Worm (Caenorhabditis elegans) whole organism, L1 larva: ENCODE measurements around the gene dhs-24.

ENCODE experiments used
- C04F5.9 ChIP-seq: sonication (generic microtip); optimal IDR thresholded peaks from 2 replicates; lab custom pipeline; 2016; ENCODE audit warnings: missing genetic modification characterization, missing compliant biosample characterization
- C34B4.2 ChIP-seq: sonication (generic microtip); optimal IDR thresholded peaks from 2 replicates; lab custom pipeline; 2017; ENCODE audit warnings: mild to moderate bottlenecking, missing genetic modification characterization, missing compliant biosample characterization
- aly-2 ChIP-seq: fragments of 150-350 bp; optimal IDR thresholded peaks from 2 replicates; lab custom pipeline; 2014; ENCODE audit warnings: missing biosample characterization, missing genetic modification characterization
- blmp-1 ChIP-seq: fragments of 150-350 bp; optimal IDR thresholded peaks from 2 replicates; lab custom pipeline; 2014; ENCODE audit warnings: missing biosample characterization, missing genetic modification characterization
- ceh-63 ChIP-seq: fragments of 200-800 bp; sonication (Bioruptor generic); optimal IDR thresholded peaks from 2 replicates; lab custom pipeline; 2018; ENCODE audit warnings: mild to moderate bottlenecking, missing genetic modification characterization, missing compliant biosample characterization
- ceh-88 ChIP-seq: fragments of 200-800 bp; sonication (Bioruptor generic); IDR thresholded peaks from 2 replicates; pipeline ENCODE4 v1.3.6; 2022; ENCODE audit warnings: missing genetic modification characterization, missing compliant biosample characterization
- ceh-90 ChIP-seq: sonication (generic microtip); optimal IDR thresholded peaks from 2 replicates; lab custom pipeline; 2016; ENCODE audit warnings: missing genetic modification characterization, missing compliant biosample characterization
- ces-1 ChIP-seq: fragments of 150-350 bp; optimal IDR thresholded peaks from 2 replicates; lab custom pipeline; 2014; ENCODE audit warnings: missing biosample characterization, missing genetic modification reagents, missing genetic modification characterization
- efl-3 ChIP-seq: fragments of 200-800 bp; sonication (Bioruptor generic); optimal IDR thresholded peaks from 2 replicates; lab custom pipeline; 2018; ENCODE audit warnings: mild to moderate bottlenecking, missing genetic modification characterization, missing compliant biosample characterization
- egl-13 ChIP-seq: sonication (generic microtip); optimal IDR thresholded peaks from 2 replicates; lab custom pipeline; 2016; ENCODE audit warnings: missing genotype, missing genetic modification reagents, missing genetic modification characterization, missing compliant biosample characterization
- egl-27 ChIP-seq, 2 experiments: fragments of 150-350 bp in 1 of 2; sonication (generic microtip); optimal IDR thresholded peaks; 3 replicates each; lab custom pipeline; 2017 to 2018; ENCODE audit warnings: missing biosample characterization in 2 of 2, missing genetic modification characterization in 2 of 2, missing genetic modification reagents in 2 of 2
- ets-5 ChIP-seq: fragments of 200-800 bp; sonication (Bioruptor generic); IDR thresholded peaks from 2 replicates; pipeline ENCODE4 v1.3.6; 2022; ENCODE audit warnings: missing genetic modification characterization, missing compliant biosample characterization
- fkh-10 ChIP-seq: sonication (generic microtip); optimal IDR thresholded peaks from 2 replicates; lab custom pipeline; 2017; ENCODE audit warnings: missing biosample characterization, missing genetic modification reagents, missing genetic modification characterization
- fkh-8 ChIP-seq: sonication (generic microtip); optimal IDR thresholded peaks from 2 replicates; lab custom pipeline; 2016; ENCODE audit warnings: mild to moderate bottlenecking, missing genetic modification characterization, missing compliant biosample characterization
- fos-1 ChIP-seq: fragments of 150-350 bp; optimal IDR thresholded peaks from 2 replicates; lab custom pipeline; 2014; ENCODE audit warnings: missing biosample characterization, missing genetic modification characterization
- grh-1 ChIP-seq: fragments of 200-800 bp; sonication (Bioruptor generic); IDR thresholded peaks from 2 replicates; pipeline ENCODE4 v1.3.6; 2022; ENCODE audit warnings: missing genetic modification reagents, missing genetic modification characterization, missing compliant biosample characterization
- hlh-4 ChIP-seq: sonication (generic microtip); optimal IDR thresholded peaks from 2 replicates; lab custom pipeline; 2016; ENCODE audit warnings: mild to moderate bottlenecking, missing genetic modification characterization, missing compliant biosample characterization
- irx-1 ChIP-seq: sonication (generic microtip); optimal IDR thresholded peaks from 2 replicates; lab custom pipeline; 2016; ENCODE audit warnings: missing genetic modification characterization, missing compliant biosample characterization
- lin-14 ChIP-seq: fragments of 200-800 bp; sonication (Bioruptor generic); optimal IDR thresholded peaks from 2 replicates; lab custom pipeline; 2018; ENCODE audit warnings: mild to moderate bottlenecking, missing genetic modification characterization, moderate library complexity, missing compliant biosample characterization
- lin-35 ChIP-seq, 2 experiments: fragments of 150-350 bp; optimal IDR thresholded peaks; 2 replicates each; lab custom pipeline; 2014; ENCODE audit warnings: missing biosample characterization in 2 of 2, missing genetic modification characterization in 2 of 2, missing genetic modification reagents in 2 of 2
- lin-39 ChIP-seq: fragments of 150-350 bp; optimal IDR thresholded peaks from 2 replicates; lab custom pipeline; 2014; ENCODE audit warnings: missing biosample characterization, missing genetic modification reagents, missing genetic modification characterization
- mep-1 ChIP-seq: fragments of 150-350 bp; optimal IDR thresholded peaks from 2 replicates; lab custom pipeline; 2014; ENCODE audit warnings: missing biosample characterization, missing genetic modification characterization
- nhr-20 ChIP-seq: sonication (generic microtip); optimal IDR thresholded peaks from 2 replicates; lab custom pipeline; 2016; ENCODE audit warnings: mild to moderate bottlenecking, missing genetic modification characterization, missing compliant biosample characterization
- nhr-28 ChIP-seq: fragments of 150-350 bp; optimal IDR thresholded peaks from 2 replicates; lab custom pipeline; 2014; ENCODE audit warnings: missing biosample characterization, missing genetic modification characterization
- nhr-47 ChIP-seq: sonication (generic microtip); optimal IDR thresholded peaks from 2 replicates; lab custom pipeline; 2016; ENCODE audit warnings: mild to moderate bottlenecking, missing genetic modification characterization, moderate library complexity, missing compliant biosample characterization
- nhr-76 ChIP-seq: sonication (generic microtip); optimal IDR thresholded peaks from 2 replicates; lab custom pipeline; 2017; ENCODE audit warnings: missing biosample characterization, missing genetic modification characterization
- nhr-77 ChIP-seq: fragments of 150-350 bp; optimal IDR thresholded peaks from 2 replicates; lab custom pipeline; 2014; ENCODE audit warnings: missing biosample characterization, missing genetic modification characterization
- pag-3 ChIP-seq: sonication (generic microtip); optimal IDR thresholded peaks from 2 replicates; lab custom pipeline; 2017; ENCODE audit warnings: missing genetic modification characterization, mild to moderate bottlenecking, missing compliant biosample characterization, antibody characterized with exemption, borderline replicate concordance; ENCODE audit not compliant: insufficient read depth
- pax-3 ChIP-seq: fragments of 200-800 bp; sonication (Bioruptor generic); optimal IDR thresholded peaks from 2 replicates; lab custom pipeline; 2018; ENCODE audit warnings: mild to moderate bottlenecking, missing genetic modification characterization, moderate library complexity, missing compliant biosample characterization
- rnt-1 ChIP-seq: sonication (generic microtip); optimal IDR thresholded peaks from 2 replicates; lab custom pipeline; 2016; ENCODE audit warnings: mild to moderate bottlenecking, missing genetic modification characterization, moderate library complexity, missing compliant biosample characterization
- snpc-4 ChIP-seq: fragments of 150-350 bp; optimal IDR thresholded peaks from 2 replicates; lab custom pipeline; 2014; ENCODE audit warnings: missing biosample characterization, missing genetic modification characterization
- snu-23 ChIP-seq: sonication (generic microtip); optimal IDR thresholded peaks from 2 replicates; lab custom pipeline; 2016; ENCODE audit warnings: missing genetic modification characterization, missing compliant biosample characterization
- sox-4 ChIP-seq: sonication (generic microtip); optimal IDR thresholded peaks from 2 replicates; lab custom pipeline; 2016; ENCODE audit warnings: missing genetic modification characterization, missing compliant biosample characterization
- sup-37 ChIP-seq: fragments of 200-800 bp; sonication (Bioruptor generic); optimal IDR thresholded peaks from 2 replicates; lab custom pipeline; 2018; ENCODE audit warnings: mild to moderate bottlenecking, missing genetic modification characterization, missing compliant biosample characterization
- swsn-7 ChIP-seq: sonication (generic microtip); optimal IDR thresholded peaks from 2 replicates; lab custom pipeline; 2016; ENCODE audit warnings: missing genetic modification characterization, missing compliant biosample characterization
- unc-130 ChIP-seq: fragments of 150-350 bp; optimal IDR thresholded peaks from 2 replicates; lab custom pipeline; 2017; ENCODE audit warnings: missing biosample characterization, missing genetic modification characterization, inconsistent platforms
- unc-62 ChIP-seq: fragments of 150-350 bp; optimal IDR thresholded peaks from 2 replicates; lab custom pipeline; 2014; ENCODE audit warnings: missing biosample characterization, missing genetic modification reagents, missing genetic modification characterization
- unc-98 ChIP-seq: fragments of 200-800 bp; sonication (Bioruptor generic); IDR thresholded peaks from 2 replicates; pipeline ENCODE4 v1.3.6; 2022; ENCODE audit warnings: missing genetic modification characterization, missing compliant biosample characterization
- xbp-1 ChIP-seq: sonication (generic microtip); optimal IDR thresholded peaks from 2 replicates; lab custom pipeline; 2016; ENCODE audit warnings: missing genetic modification characterization, missing compliant biosample characterization
- zag-1 ChIP-seq: fragments of 150-350 bp; optimal IDR thresholded peaks from 2 replicates; lab custom pipeline; 2014; ENCODE audit warnings: missing biosample characterization, missing genetic modification characterization
- ztf-4 ChIP-seq: fragments of 150-350 bp; optimal IDR thresholded peaks from 2 replicates; lab custom pipeline; 2014; ENCODE audit warnings: missing biosample characterization, missing genetic modification characterization

Gene dhs-24

ce11 chrV:19907365-19907764 lies 39.1 kb downstream of the dhs-24 start, which contains the start of gene fars-2:
TSS of gene fars-2 (minus strand) at chrV:19907434.
- no peak for TF ChIP-seq snpc-4 (tag; lab: Kevin White, UChicago)

DNA sequence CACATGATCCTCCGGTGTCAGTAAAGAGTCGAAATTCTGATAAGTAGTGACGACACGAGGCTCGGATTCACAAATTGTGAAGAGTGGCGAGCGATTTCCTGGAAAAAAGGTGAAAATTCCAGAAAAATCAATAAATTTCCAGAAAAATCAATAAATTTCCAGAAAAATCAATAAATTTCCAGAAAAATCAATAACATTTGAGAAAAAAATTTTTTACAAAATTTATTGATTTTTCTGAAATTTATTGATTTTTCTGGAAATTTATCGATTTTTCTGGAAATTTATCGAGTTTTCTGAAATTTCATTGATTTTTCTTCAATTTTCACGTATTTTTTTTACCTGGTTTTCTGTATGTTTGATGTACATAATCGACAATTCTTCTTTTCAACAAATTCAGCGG lies 40.4 kb downstream of the dhs-24 start:
- TF ChIP-seq lin-14 (GFP tag; lab: Kevin White, UChicago) (no peak), grh-1 (no peak), zag-1 (tag; lab: Kevin White, UChicago) (no peak), egl-27 (tag; optimal IDR thresholded peaks at IDR 0.05; lab: Kevin White, UChicago) (no peak), ceh-90 (tag; lab: Kevin White, UChicago) (no peak), blmp-1 (tag; lab: Kevin White, UChicago) (no peak), nhr-76 (tag; lab: Kevin White, UChicago) (no peak), nhr-47 (tag; lab: Kevin White, UChicago) (no peak), irx-1 (no peak), mep-1 (tag; lab: Kevin White, UChicago) (no peak), sup-37 (GFP tag; lab: Kevin White, UChicago) (no peak), rnt-1 (no peak), C34B4.2 (no peak)

ce11 chrV:19904790-19905189 lies 41.6 kb downstream of the dhs-24 start:
- TF ChIP-seq ztf-4 (tag; lab: Kevin White, UChicago) (no peak), snpc-4 (tag; lab: Kevin White, UChicago) (no peak), fkh-8 (tag; lab: Kevin White, UChicago) (no peak), unc-62 (GFP tag; lab: Kevin White, UChicago) (no peak), pax-3 (tag; lab: Kevin White, UChicago) (no peak), nhr-20 (tag; lab: Kevin White, UChicago) (no peak), xbp-1 (tag; lab: Kevin White, UChicago) (no peak), nhr-77 (tag; lab: Kevin White, UChicago) (no peak), ceh-88 (GFP tag; lab: Robert Waterston, UW) (no peak), aly-2 (tag; lab: Kevin White, UChicago) (no peak), egl-13 (tag; lab: Kevin White, UChicago) (no peak), nhr-28 (tag; lab: Kevin White, UChicago) (no peak)

- TF ChIP-seq blmp-1 (tag; lab: Kevin White, UChicago) (no peak), nhr-76 (tag; lab: Kevin White, UChicago) (no peak), fos-1 (tag; lab: Kevin White, UChicago) (no peak), unc-130 (no peak), C04F5.9 (tag; lab: Kevin White, UChicago) (no peak), ceh-63 (GFP tag; lab: Kevin White, UChicago) (no peak), efl-3 (GFP tag; lab: Kevin White, UChicago) (no peak), snu-23 (GFP tag; lab: Kevin White, UChicago) (no peak), lin-35 (GFP tag; optimal IDR thresholded peaks at IDR 0.05; lab: Kevin White, UChicago) (no peak), hlh-4 (no peak), pax-3 (tag; lab: Kevin White, UChicago) (no peak), sox-4 (tag; lab: Kevin White, UChicago) (no peak), lin-39 (tag; lab: Kevin White, UChicago) (no peak), ces-1 (GFP tag; lab: Kevin White, UChicago) (no peak), fkh-10 (GFP tag; lab: Kevin White, UChicago) (no peak), egl-27 (tag; optimal IDR thresholded peaks at IDR 0.05; lab: Kevin White, UChicago) (no peak), pag-3 (tag; lab: Kevin White, UChicago) (no peak), swsn-7 (no peak), unc-98 (GFP tag; lab: Robert Waterston, UW) (no peak), ets-5 (GFP tag; lab: Robert Waterston, UW) (no peak)
Observed at ce11 chrV:19901826-19902225, 44.6 kb downstream of the dhs-24 start.
